Worm (Caenorhabditis elegans) whole organism, early embryonic: ENCODE measurements around the gene C34E10.10.

Experiments
- B0310.2 ChIP-seq: sonication (generic microtip); optimal IDR thresholded peaks from 2 replicates; lab custom pipeline; 2016; ENCODE audit warnings: mild to moderate bottlenecking, missing genetic modification characterization, missing compliant biosample characterization
- ama-1 ChIP-seq: fragments of 150-350 bp; optimal IDR thresholded peaks from 2 replicates; lab custom pipeline; 2014
- ets-7 ChIP-seq: sonication (generic microtip); optimal IDR thresholded peaks from 2 replicates; lab custom pipeline; 2016; ENCODE audit warnings: missing genotype, missing genetic modification characterization, missing compliant biosample characterization
- flt-1 ChIP-seq: fragments of 200-800 bp; sonication (Bioruptor generic); IDR thresholded peaks from 2 replicates; pipeline ENCODE4 v1.3.6; 2022; ENCODE audit warnings: missing genetic modification characterization, missing compliant biosample characterization
- hmbx-1 ChIP-seq: sonication (generic microtip); optimal IDR thresholded peaks from 2 replicates; lab custom pipeline; 2016; ENCODE audit warnings: mild to moderate bottlenecking, missing genetic modification characterization, missing compliant biosample characterization
- hmg-4 ChIP-seq: fragments of 200-800 bp; sonication (Bioruptor generic); optimal IDR thresholded peaks from 2 replicates; lab custom pipeline; 2018; ENCODE audit warnings: mild to moderate bottlenecking, missing genetic modification characterization, missing compliant biosample characterization
- hnd-1 ChIP-seq: sonication (generic microtip); optimal IDR thresholded peaks from 2 replicates; lab custom pipeline; 2016; ENCODE audit warnings: missing genetic modification characterization, missing compliant biosample characterization
- pes-1 ChIP-seq: fragments of 200-800 bp; sonication (Bioruptor generic); IDR thresholded peaks from 2 replicates; pipeline ENCODE4 v1.3.6; 2022; ENCODE audit warnings: missing genetic modification reagents, missing genetic modification characterization, missing compliant biosample characterization
- scrt-1 ChIP-seq: fragments of 200-800 bp; sonication (Bioruptor generic); IDR thresholded peaks from 2 replicates; pipeline ENCODE4 v1.3.6; 2022; ENCODE audit warnings: missing genetic modification characterization, missing compliant biosample characterization
- sea-1 ChIP-seq: fragments of 200-800 bp; sonication (Bioruptor generic); conservative IDR thresholded peaks from 2 replicates; pipeline ENCODE4 v1.3.6; 2022; ENCODE audit warnings: missing genetic modification characterization, missing compliant biosample characterization
- tbx-11 ChIP-seq: fragments of 200-800 bp; sonication (Bioruptor generic); IDR thresholded peaks from 2 replicates; pipeline ENCODE4 v1.3.6; 2022; ENCODE audit warnings: missing genetic modification characterization, missing compliant biosample characterization
- tbx-37 ChIP-seq: fragments of 200-800 bp; sonication (Bioruptor generic); conservative IDR thresholded peaks from 2 replicates; pipeline ENCODE4 v1.3.6; 2022; ENCODE audit warnings: missing genetic modification reagents, missing genetic modification characterization, missing compliant biosample characterization

- TF ChIP-seq scrt-1 (GFP tag; lab: Robert Waterston, UW) (no peak), ets-7 (no peak), ama-1 (lab: Kevin White, UChicago) (no peak), sea-1 (GFP tag; lab: Robert Waterston, UW) (no peak), B0310.2 (tag; lab: Kevin White, UChicago) (no peak), hmg-4 (GFP tag; lab: Kevin White, UChicago) (no peak), tbx-37 (GFP tag; lab: Robert Waterston, UW) (no peak), flt-1 (GFP tag; lab: Robert Waterston, UW) (no peak), tbx-11 (no peak), hnd-1 (tag; lab: Kevin White, UChicago) (no peak), hmbx-1 (no peak), pes-1 (GFP tag; lab: Robert Waterston, UW) (no peak)
Observed at ce11 chrIII:5241854-5242253, 14.2 kb upstream of the C34E10.10 start.
